Worm (Caenorhabditis elegans) whole organism, late embryonic: ENCODE data around the gene kvs-3.

ENCODE experiments used
- C08G9.2 ChIP-seq: sonication (generic microtip); optimal IDR thresholded peaks from 2 replicates; lab custom pipeline; 2016; ENCODE audit warnings: mild to moderate bottlenecking, missing genetic modification characterization, moderate library complexity, missing compliant biosample characterization
- K02D7.2 ChIP-seq: sonication (generic microtip); optimal IDR thresholded peaks from 2 replicates; lab custom pipeline; 2017; ENCODE audit warnings: mild to moderate bottlenecking, missing genetic modification characterization, missing compliant biosample characterization
- K09A11.1 ChIP-seq: sonication (generic microtip); optimal IDR thresholded peaks from 2 replicates; lab custom pipeline; 2017; ENCODE audit warnings: antibody characterized with exemption, mild to moderate bottlenecking, missing genetic modification characterization, missing compliant biosample characterization; ENCODE audit not compliant: insufficient read depth
- T23F11.4 ChIP-seq: fragments of 200-800 bp; sonication (Bioruptor generic); optimal IDR thresholded peaks from 2 replicates; lab custom pipeline; 2018; ENCODE audit warnings: mild to moderate bottlenecking, missing genetic modification characterization, missing compliant biosample characterization
- ceh-14 ChIP-seq: sonication (generic microtip); optimal IDR thresholded peaks from 2 replicates; lab custom pipeline; 2016; ENCODE audit warnings: missing genotype, missing genetic modification characterization, missing compliant biosample characterization
- ceh-18 ChIP-seq: sonication (generic microtip); optimal IDR thresholded peaks from 2 replicates; lab custom pipeline; 2016; ENCODE audit warnings: missing genetic modification characterization, missing compliant biosample characterization
- ceh-19 ChIP-seq: fragments of 200-800 bp; sonication (Bioruptor generic); optimal IDR thresholded peaks from 2 replicates; lab custom pipeline; 2018; ENCODE audit warnings: mild to moderate bottlenecking, missing genetic modification characterization, missing compliant biosample characterization
- ceh-2 ChIP-seq: sonication (generic microtip); optimal IDR thresholded peaks from 2 replicates; lab custom pipeline; 2016; ENCODE audit warnings: missing genotype, missing genetic modification characterization, missing compliant biosample characterization
- ceh-22 ChIP-seq: sonication (generic microtip); optimal IDR thresholded peaks from 2 replicates; lab custom pipeline; 2017; ENCODE audit warnings: missing biosample characterization, missing genetic modification characterization
- ceh-30 ChIP-seq: fragments of 150-350 bp; optimal IDR thresholded peaks from 2 replicates; lab custom pipeline; 2014; ENCODE audit warnings: missing biosample characterization, missing genetic modification characterization
- ceh-31 ChIP-seq: sonication (generic microtip); optimal IDR thresholded peaks from 2 replicates; lab custom pipeline; 2016; ENCODE audit warnings: missing genetic modification characterization, missing compliant biosample characterization
- ceh-34 ChIP-seq: sonication (generic microtip); optimal IDR thresholded peaks from 2 replicates; lab custom pipeline; 2016; ENCODE audit warnings: mild to moderate bottlenecking, missing genetic modification characterization, missing compliant biosample characterization
- ceh-9 ChIP-seq: sonication (generic microtip); optimal IDR thresholded peaks from 2 replicates; lab custom pipeline; 2016; ENCODE audit warnings: mild to moderate bottlenecking, missing genetic modification characterization, inconsistent platforms, missing compliant biosample characterization
- che-1 ChIP-seq: sonication (generic microtip); optimal IDR thresholded peaks from 2 replicates; lab custom pipeline; 2016; ENCODE audit warnings: mild to moderate bottlenecking, missing genetic modification characterization, missing compliant biosample characterization
- elt-2 ChIP-seq: sonication (generic microtip); optimal IDR thresholded peaks from 2 replicates; lab custom pipeline; 2016; ENCODE audit warnings: missing genetic modification reagents, missing genetic modification characterization, missing compliant biosample characterization
- elt-4 ChIP-seq: sonication (generic microtip); optimal IDR thresholded peaks from 2 replicates; lab custom pipeline; 2016; ENCODE audit warnings: missing genetic modification characterization, missing compliant biosample characterization
- ets-4 ChIP-seq: sonication (generic microtip); optimal IDR thresholded peaks from 2 replicates; lab custom pipeline; 2016; ENCODE audit warnings: missing genetic modification characterization, missing compliant biosample characterization
- fax-1 ChIP-seq: sonication (generic microtip); optimal IDR thresholded peaks from 2 replicates; lab custom pipeline; 2016; ENCODE audit warnings: missing genotype, missing genetic modification characterization, missing compliant biosample characterization
- gmeb-2 ChIP-seq: sonication (generic microtip); optimal IDR thresholded peaks from 2 replicates; lab custom pipeline; 2016; ENCODE audit warnings: missing genetic modification characterization, inconsistent platforms, missing compliant biosample characterization
- hlh-30 ChIP-seq: sonication (generic microtip); optimal IDR thresholded peaks from 2 replicates; lab custom pipeline; 2017; ENCODE audit warnings: antibody characterized with exemption, missing genetic modification characterization, missing compliant biosample characterization; ENCODE audit not compliant: insufficient read depth
- lim-6 ChIP-seq: sonication (generic microtip); optimal IDR thresholded peaks from 2 replicates; lab custom pipeline; 2016; ENCODE audit warnings: missing genetic modification characterization, missing compliant biosample characterization
- madf-2 ChIP-seq: sonication (generic microtip); optimal IDR thresholded peaks from 2 replicates; lab custom pipeline; 2017; ENCODE audit warnings: missing genetic modification characterization, missing compliant biosample characterization
- mec-3 ChIP-seq: sonication (generic microtip); optimal IDR thresholded peaks from 2 replicates; lab custom pipeline; 2016; ENCODE audit warnings: borderline replicate concordance, missing genetic modification characterization, missing compliant biosample characterization
- nfya-1 ChIP-seq: sonication (generic microtip); optimal IDR thresholded peaks from 2 replicates; lab custom pipeline; 2017; ENCODE audit warnings: missing genetic modification characterization, mild to moderate bottlenecking, missing compliant biosample characterization, antibody characterized with exemption, moderate library complexity
- nhr-11 ChIP-seq: fragments of 150-350 bp; optimal IDR thresholded peaks from 2 replicates; lab custom pipeline; 2014; ENCODE audit warnings: missing biosample characterization, missing genetic modification characterization
- nhr-232 ChIP-seq: sonication (generic microtip); optimal IDR thresholded peaks from 2 replicates; lab custom pipeline; 2016; ENCODE audit warnings: missing genetic modification characterization, missing compliant biosample characterization
- odd-2 ChIP-seq: sonication (generic microtip); optimal IDR thresholded peaks from 2 replicates; lab custom pipeline; 2017; ENCODE audit warnings: antibody characterized with exemption, mild to moderate bottlenecking, missing genetic modification characterization, missing compliant biosample characterization
- pag-3 ChIP-seq: sonication (generic microtip); optimal IDR thresholded peaks from 2 replicates; lab custom pipeline; 2016; ENCODE audit warnings: missing compliant biosample characterization, missing genetic modification characterization, borderline replicate concordance
- pax-1 ChIP-seq: fragments of 150-350 bp; optimal IDR thresholded peaks from 2 replicates; lab custom pipeline; 2014; ENCODE audit warnings: missing biosample characterization, missing genetic modification characterization
- pha-2 ChIP-seq: sonication (generic microtip); optimal IDR thresholded peaks from 2 replicates; lab custom pipeline; 2017; ENCODE audit warnings: mild to moderate bottlenecking, missing genetic modification characterization, missing compliant biosample characterization
- pha-4 ChIP-seq: fragments of 150-350 bp; optimal IDR thresholded peaks from 2 replicates; lab custom pipeline; 2018; ENCODE audit warnings: missing biosample characterization, missing genetic modification reagents, missing genetic modification characterization
- pqm-1 ChIP-seq: sonication (generic microtip); optimal IDR thresholded peaks from 2 replicates; lab custom pipeline; 2016; ENCODE audit warnings: missing genetic modification characterization, missing compliant biosample characterization
- rnt-1 ChIP-seq: sonication (generic microtip); optimal IDR thresholded peaks from 2 replicates; lab custom pipeline; 2016; ENCODE audit warnings: missing genetic modification characterization, missing compliant biosample characterization
- sox-2 ChIP-seq: fragments of 200-800 bp; sonication (Bioruptor generic); IDR thresholded peaks from 2 replicates; pipeline ENCODE4 v1.3.6; 2022; ENCODE audit warnings: missing genetic modification reagents, missing genetic modification characterization, missing compliant biosample characterization
- tbx-2 ChIP-seq: sonication (generic microtip); optimal IDR thresholded peaks from 2 replicates; lab custom pipeline; 2016; ENCODE audit warnings: missing genetic modification characterization, missing compliant biosample characterization
- ttx-3 ChIP-seq: sonication (generic microtip); optimal IDR thresholded peaks from 2 replicates; lab custom pipeline; 2016; ENCODE audit warnings: missing genetic modification reagents, missing genetic modification characterization, missing compliant biosample characterization
- unc-42 ChIP-seq: sonication (generic microtip); optimal IDR thresholded peaks from 2 replicates; lab custom pipeline; 2016; ENCODE audit warnings: missing genotype, missing genetic modification characterization, missing compliant biosample characterization
- unc-55 ChIP-seq: sonication (generic microtip); optimal IDR thresholded peaks from 2 replicates; lab custom pipeline; 2017; ENCODE audit warnings: missing biosample characterization, missing genetic modification reagents, missing genetic modification characterization
- unc-86 ChIP-seq: sonication (generic microtip); optimal IDR thresholded peaks from 2 replicates; lab custom pipeline; 2016; ENCODE audit warnings: missing genetic modification characterization, missing compliant biosample characterization

kvs-3 gene

ce11 chrV:9271835-9272234 lies 46.3 kb upstream of the kvs-3 start:
- TF ChIP-seq pax-1 (tag; lab: Kevin White, UChicago) (no peak), ceh-9 (tag; lab: Kevin White, UChicago) (no peak), tbx-2 (tag; lab: Kevin White, UChicago) (no peak), pha-4 (tag; lab: Kevin White, UChicago) (no peak), ets-4 (tag; lab: Kevin White, UChicago) (no peak), sox-2 (GFP tag; lab: Robert Waterston, UW) (no peak)
- TF ChIP-seq, all 69 proteins: peak for 0

- no peak for TF ChIP-seq elt-2 (tag; lab: Kevin White, UChicago)
- TF ChIP-seq, all 69 proteins: peak for 0
Measured at ce11 chrV:9272624-9273023, 45.5 kb upstream of the kvs-3 start.

- TF ChIP-seq elt-4 = no peak
- no peak for TF ChIP-seq pha-2 (tag; lab: Kevin White, UChicago)
- no peak for TF ChIP-seq madf-2
- no peak for TF ChIP-seq K02D7.2
- no peak for TF ChIP-seq pqm-1 (tag; lab: Kevin White, UChicago)
- peak; percentile 86 for TF ChIP-seq ceh-31 (tag; lab: Kevin White, UChicago)
- peak; percentile 26 for TF ChIP-seq ceh-2
- TF ChIP-seq nhr-232 (tag; lab: Kevin White, UChicago) = no peak
- no peak for TF ChIP-seq nhr-11 (tag; lab: Kevin White, UChicago)
- peak; percentile 66 for TF ChIP-seq ceh-18 (tag; lab: Kevin White, UChicago)
- no peak for TF ChIP-seq mec-3 (tag; lab: Kevin White, UChicago)
- no peak for TF ChIP-seq ets-4 (tag; lab: Kevin White, UChicago)
- TF ChIP-seq pha-4 (tag; lab: Kevin White, UChicago) = no peak
- TF ChIP-seq ceh-14 (tag; lab: Kevin White, UChicago) = no peak
- TF ChIP-seq lim-6 (tag; lab: Kevin White, UChicago) = no peak
- no peak for TF ChIP-seq hlh-30
- peak; percentile 56 for TF ChIP-seq rnt-1 (tag; lab: Kevin White, UChicago)
- TF ChIP-seq ceh-19 (GFP tag; lab: Kevin White, UChicago) = peak; percentile 7
- no peak for TF ChIP-seq odd-2 (tag; lab: Kevin White, UChicago)
- TF ChIP-seq K09A11.1 (tag; lab: Kevin White, UChicago) = no peak
- no peak for TF ChIP-seq ttx-3 (tag; lab: Kevin White, UChicago)
- TF ChIP-seq sox-2 (GFP tag; lab: Robert Waterston, UW) = no peak
- peak; percentile 26 for TF ChIP-seq unc-55 (GFP tag; lab: Kevin White, UChicago)
- TF ChIP-seq ceh-22 (tag; lab: Kevin White, UChicago) = no peak
- no peak for TF ChIP-seq T23F11.4
- peak; percentile 7 for TF ChIP-seq ceh-30 (tag; lab: Kevin White, UChicago)
- TF ChIP-seq ceh-34 (tag; lab: Kevin White, UChicago) = peak; percentile 32
- peak; percentile 69 for TF ChIP-seq nfya-1
- TF ChIP-seq unc-86 (tag; lab: Kevin White, UChicago) = no peak
- peak; percentile 59 for TF ChIP-seq tbx-2 (tag; lab: Kevin White, UChicago)
- no peak for TF ChIP-seq che-1
- no peak for TF ChIP-seq fax-1 (tag; lab: Kevin White, UChicago)
- peak; percentile 43 for TF ChIP-seq C08G9.2 (tag; lab: Kevin White, UChicago)
- TF ChIP-seq gmeb-2 (tag; lab: Kevin White, UChicago) = no peak
- no peak for TF ChIP-seq pag-3 (tag; lab: Kevin White, UChicago)
- peak; percentile 56 for TF ChIP-seq unc-42 (tag; lab: Kevin White, UChicago)
Measured at ce11 chrV:9273587-9273986, 44.5 kb upstream of the kvs-3 start.
